Worm (Caenorhabditis elegans) whole organism, young adult: ENCODE results near the gene F31D4.2.
A peak's percentile ranks its signal among the peaks of the same experiment; 100 is the strongest.

Experiments used
- B0035.1 ChIP-seq: sonication (generic microtip); optimal IDR thresholded peaks from 2 replicates; lab custom pipeline; 2016; ENCODE audit warnings: missing genetic modification characterization, mild to moderate bottlenecking, missing compliant biosample characterization, missing genotype, missing genetic modification reagents
- C06A6.2 ChIP-seq: fragments of 200-800 bp; sonication (Bioruptor generic); conservative IDR thresholded peaks from 2 replicates; pipeline ENCODE4 v1.3.6; 2022; ENCODE audit warnings: missing genetic modification characterization, missing compliant biosample characterization
- F23B12.7 ChIP-seq: sonication (generic microtip); optimal IDR thresholded peaks from 2 replicates; lab custom pipeline; 2017; ENCODE audit warnings: missing genetic modification characterization, mild to moderate bottlenecking, missing compliant biosample characterization, antibody characterized with exemption, moderate library complexity; ENCODE audit not compliant: insufficient read depth
- F33H1.4 ChIP-seq: fragments of 200-800 bp; sonication (Bioruptor generic); IDR thresholded peaks from 2 replicates; pipeline ENCODE4 v1.3.6; 2022; ENCODE audit warnings: missing genetic modification reagents, missing genetic modification characterization, missing compliant biosample characterization
- K11D2.4 ChIP-seq: fragments of 200-800 bp; sonication (Bioruptor generic); IDR thresholded peaks from 2 replicates; pipeline ENCODE4 v1.3.6; 2022; ENCODE audit warnings: missing genetic modification reagents, missing genetic modification characterization, missing compliant biosample characterization
- ama-1 ChIP-seq, 3 experiments: fragments of 150-350 bp in 1 of 3; sonication (generic microtip) in 2 of 3; optimal IDR thresholded peaks; 2 replicates each; lab custom pipeline; 2014 to 2018; ENCODE audit warnings: missing biosample characterization in 2 of 3, missing genetic modification characterization in 2 of 3, missing genetic modification reagents in 2 of 3
- athp-1 ChIP-seq: sonication (generic microtip); optimal IDR thresholded peaks from 2 replicates; lab custom pipeline; 2017; ENCODE audit warnings: mild to moderate bottlenecking, missing genetic modification characterization, missing compliant biosample characterization
- attf-3 ChIP-seq: fragments of 200-800 bp; sonication (Bioruptor generic); conservative IDR thresholded peaks from 2 replicates; pipeline ENCODE4 v1.3.6; 2022; ENCODE audit warnings: missing genetic modification reagents, missing genetic modification characterization, missing compliant biosample characterization
- attf-5 ChIP-seq: fragments of 200-800 bp; sonication (Bioruptor generic); optimal IDR thresholded peaks from 2 replicates; lab custom pipeline; 2018; ENCODE audit warnings: mild to moderate bottlenecking, missing genetic modification characterization, missing compliant biosample characterization
- cebp-1 ChIP-seq, 2 experiments: fragments of 200-800 bp in 1 of 2; sonication (Bioruptor generic) in 1 of 2; sonication (generic microtip) in 1 of 2; IDR thresholded peaks in 1 of 2; optimal IDR thresholded peaks in 1 of 2; 2 replicates each; pipeline versions ENCODE4 v1.3.6 to Lab custom; 2017 to 2022; ENCODE audit warnings: missing compliant biosample characterization in 2 of 2, missing genetic modification characterization in 2 of 2, mild to moderate bottlenecking in 1 of 2, missing genetic modification reagents in 1 of 2, moderate library complexity in 1 of 2
- ceh-100 ChIP-seq: fragments of 200-800 bp; sonication (Bioruptor generic); IDR thresholded peaks from 2 replicates; pipeline ENCODE4 v1.3.6; 2022; ENCODE audit warnings: missing genetic modification reagents, missing genetic modification characterization, missing compliant biosample characterization
- ceh-27 ChIP-seq: fragments of 200-800 bp; sonication (Bioruptor generic); optimal IDR thresholded peaks from 2 replicates; lab custom pipeline; 2018; ENCODE audit warnings: mild to moderate bottlenecking, missing genetic modification characterization, moderate library complexity, missing compliant biosample characterization
- ceh-91 ChIP-seq: fragments of 200-800 bp; sonication (Bioruptor generic); IDR thresholded peaks from 2 replicates; pipeline ENCODE4 v1.3.6; 2022; ENCODE audit warnings: missing genetic modification reagents, missing genetic modification characterization, missing compliant biosample characterization
- dpl-1 ChIP-seq: fragments of 150-350 bp; optimal IDR thresholded peaks from 2 replicates; lab custom pipeline; 2014; ENCODE audit warnings: missing biosample characterization, missing genetic modification reagents, missing genetic modification characterization
- egrh-3 ChIP-seq: fragments of 200-800 bp; sonication (Bioruptor generic); IDR thresholded peaks from 2 replicates; pipeline ENCODE4 v1.3.6; 2022; ENCODE audit warnings: missing genetic modification reagents, missing genetic modification characterization, missing compliant biosample characterization
- ekl-4 ChIP-seq: fragments of 200-800 bp; sonication (Bioruptor generic); IDR thresholded peaks from 2 replicates; pipeline ENCODE4 v1.3.6; 2022; ENCODE audit warnings: missing genetic modification reagents, missing genetic modification characterization, missing compliant biosample characterization
- fkh-3 ChIP-seq: sonication (generic microtip); optimal IDR thresholded peaks from 2 replicates; lab custom pipeline; 2016; ENCODE audit warnings: mild to moderate bottlenecking, missing genetic modification characterization, missing compliant biosample characterization
- hrde-1 ChIP-seq: sonication (generic microtip); optimal IDR thresholded peaks from 2 replicates; lab custom pipeline; 2016; ENCODE audit warnings: missing genetic modification characterization, mild to moderate bottlenecking, missing compliant biosample characterization, moderate library complexity, missing genotype, missing genetic modification reagents, borderline replicate concordance
- hsf-1 ChIP-seq: fragments of 200-800 bp; sonication (Bioruptor generic); IDR thresholded peaks from 2 replicates; pipeline ENCODE4 v1.3.6; 2022; ENCODE audit warnings: missing genetic modification reagents, missing genetic modification characterization, missing compliant biosample characterization
- lin-35 ChIP-seq, 3 experiments: fragments of 150-350 bp in 2 of 3; sonication (generic microtip) in 1 of 3; optimal IDR thresholded peaks; 2 replicates each; lab custom pipeline; 2014 to 2018; ENCODE audit warnings: missing biosample characterization in 3 of 3, missing genetic modification characterization in 3 of 3, missing genetic modification reagents in 3 of 3
- lin-40 ChIP-seq: sonication (generic microtip); optimal IDR thresholded peaks from 2 replicates; lab custom pipeline; 2016; ENCODE audit warnings: missing genetic modification characterization, mild to moderate bottlenecking, missing compliant biosample characterization, missing genotype, missing genetic modification reagents
- lin-54 ChIP-seq: fragments of 200-800 bp; sonication (Bioruptor generic); optimal IDR thresholded peaks from 2 replicates; lab custom pipeline; 2018; ENCODE audit warnings: mild to moderate bottlenecking, missing genetic modification characterization, missing compliant biosample characterization
- lir-1 ChIP-seq: fragments of 200-800 bp; sonication (Bioruptor generic); conservative IDR thresholded peaks from 2 replicates; pipeline ENCODE4 v1.3.6; 2022; ENCODE audit warnings: missing genetic modification reagents, missing genetic modification characterization, missing compliant biosample characterization
- lsl-1 ChIP-seq: fragments of 200-800 bp; sonication (Bioruptor generic); optimal IDR thresholded peaks from 2 replicates; lab custom pipeline; 2018; ENCODE audit warnings: mild to moderate bottlenecking, missing genetic modification characterization, moderate library complexity, missing compliant biosample characterization
- madf-10 ChIP-seq: sonication (generic microtip); optimal IDR thresholded peaks from 2 replicates; lab custom pipeline; 2016; ENCODE audit warnings: mild to moderate bottlenecking, missing genetic modification characterization, missing compliant biosample characterization
- madf-3 ChIP-seq: fragments of 200-800 bp; sonication (Bioruptor generic); IDR thresholded peaks from 2 replicates; pipeline ENCODE4 v1.3.6; 2022; ENCODE audit warnings: missing genetic modification reagents, missing genetic modification characterization, missing compliant biosample characterization
- madf-6 ChIP-seq: fragments of 200-800 bp; sonication (Bioruptor generic); IDR thresholded peaks from 2 replicates; pipeline ENCODE4 v1.3.6; 2022; ENCODE audit warnings: missing genetic modification reagents, missing genetic modification characterization, missing compliant biosample characterization
- madf-8 ChIP-seq: fragments of 200-800 bp; sonication (Bioruptor generic); conservative IDR thresholded peaks from 2 replicates; pipeline ENCODE4 v1.3.6; 2022; ENCODE audit warnings: missing genetic modification reagents, missing genetic modification characterization, missing compliant biosample characterization
- mcd-1 ChIP-seq: fragments of 200-800 bp; sonication (Bioruptor generic); IDR thresholded peaks from 2 replicates; pipeline ENCODE4 v1.3.6; 2022; ENCODE audit warnings: missing genetic modification reagents, missing genetic modification characterization, missing compliant biosample characterization
- nhr-179 ChIP-seq: sonication (generic microtip); optimal IDR thresholded peaks from 2 replicates; lab custom pipeline; 2016; ENCODE audit warnings: mild to moderate bottlenecking, missing genetic modification characterization, missing compliant biosample characterization
- nhr-27 ChIP-seq: fragments of 200-800 bp; sonication (Bioruptor generic); optimal IDR thresholded peaks from 2 replicates; lab custom pipeline; 2018; ENCODE audit warnings: mild to moderate bottlenecking, missing genetic modification characterization, moderate library complexity, missing compliant biosample characterization
- nhr-80 ChIP-seq: sonication (generic microtip); optimal IDR thresholded peaks from 2 replicates; lab custom pipeline; 2016; ENCODE audit warnings: missing genetic modification characterization, missing compliant biosample characterization
- pbrm-1 ChIP-seq: fragments of 200-800 bp; sonication (Bioruptor generic); IDR thresholded peaks from 2 replicates; pipeline ENCODE4 v1.3.6; 2022; ENCODE audit warnings: missing genetic modification reagents, missing genetic modification characterization, missing compliant biosample characterization
- rcor-1 ChIP-seq: fragments of 200-800 bp; sonication (Bioruptor generic); IDR thresholded peaks from 2 replicates; pipeline ENCODE4 v1.3.6; 2022; ENCODE audit warnings: missing genetic modification reagents, missing genetic modification characterization, missing compliant biosample characterization
- rpc-1 ChIP-seq, 2 experiments: fragments of 150-350 bp in 1 of 2; sonication (generic microtip) in 1 of 2; optimal IDR thresholded peaks; 2 replicates each; lab custom pipeline; 2014 to 2018; ENCODE audit warnings: missing biosample characterization in 1 of 2, missing genetic modification characterization in 1 of 2, missing genetic modification reagents in 1 of 2, missing genotype in 1 of 2
- snpc-1.1 ChIP-seq: sonication (generic microtip); optimal IDR thresholded peaks from 2 replicates; lab custom pipeline; 2017; ENCODE audit warnings: missing genetic modification characterization, mild to moderate bottlenecking, missing compliant biosample characterization, antibody characterized with exemption, moderate library complexity, missing genotype, missing genetic modification reagents; ENCODE audit not compliant: insufficient read depth
- snpc-3.4 ChIP-seq: sonication (generic microtip); optimal IDR thresholded peaks from 2 replicates; lab custom pipeline; 2017; ENCODE audit warnings: missing genetic modification characterization, mild to moderate bottlenecking, missing compliant biosample characterization, antibody characterized with exemption, moderate library complexity, missing genotype, missing genetic modification reagents
- snpc-4 ChIP-seq, 5 experiments: fragments of 150-350 bp in 1 of 5; sonication (generic microtip) in 4 of 5; optimal IDR thresholded peaks; 2 replicates each; lab custom pipeline; 2014 to 2018; ENCODE audit warnings: missing genetic modification characterization in 5 of 5, missing biosample characterization in 3 of 5, antibody characterized with exemption in 2 of 5, mild to moderate bottlenecking in 2 of 5, missing compliant biosample characterization in 2 of 5, missing genotype in 2 of 5, moderate library complexity in 2 of 5, missing genetic modification reagents in 1 of 5
- tbp1 ChIP-seq: fragments of 200-800 bp; sonication (Bioruptor generic); optimal IDR thresholded peaks from 2 replicates; lab custom pipeline; 2018; ENCODE audit warnings: mild to moderate bottlenecking, missing genetic modification characterization, missing compliant biosample characterization
- tbx-9 ChIP-seq: sonication (generic microtip); optimal IDR thresholded peaks from 2 replicates; lab custom pipeline; 2016; ENCODE audit warnings: borderline replicate concordance, missing genetic modification characterization, inconsistent platforms, missing compliant biosample characterization
- tlf-1 ChIP-seq: fragments of 200-800 bp; sonication (Bioruptor generic); optimal IDR thresholded peaks from 2 replicates; lab custom pipeline; 2018; ENCODE audit warnings: mild to moderate bottlenecking, missing genetic modification characterization, missing compliant biosample characterization
- ztf-25 ChIP-seq: fragments of 200-800 bp; sonication (Bioruptor generic); IDR thresholded peaks from 2 replicates; pipeline ENCODE4 v1.3.6; 2022; ENCODE audit warnings: missing genetic modification reagents, missing genetic modification characterization, missing compliant biosample characterization
- ztf-26 ChIP-seq: sonication (generic microtip); optimal IDR thresholded peaks from 2 replicates; lab custom pipeline; 2017; ENCODE audit warnings: missing genetic modification characterization, missing compliant biosample characterization

The F31D4.2 gene

DNA sequence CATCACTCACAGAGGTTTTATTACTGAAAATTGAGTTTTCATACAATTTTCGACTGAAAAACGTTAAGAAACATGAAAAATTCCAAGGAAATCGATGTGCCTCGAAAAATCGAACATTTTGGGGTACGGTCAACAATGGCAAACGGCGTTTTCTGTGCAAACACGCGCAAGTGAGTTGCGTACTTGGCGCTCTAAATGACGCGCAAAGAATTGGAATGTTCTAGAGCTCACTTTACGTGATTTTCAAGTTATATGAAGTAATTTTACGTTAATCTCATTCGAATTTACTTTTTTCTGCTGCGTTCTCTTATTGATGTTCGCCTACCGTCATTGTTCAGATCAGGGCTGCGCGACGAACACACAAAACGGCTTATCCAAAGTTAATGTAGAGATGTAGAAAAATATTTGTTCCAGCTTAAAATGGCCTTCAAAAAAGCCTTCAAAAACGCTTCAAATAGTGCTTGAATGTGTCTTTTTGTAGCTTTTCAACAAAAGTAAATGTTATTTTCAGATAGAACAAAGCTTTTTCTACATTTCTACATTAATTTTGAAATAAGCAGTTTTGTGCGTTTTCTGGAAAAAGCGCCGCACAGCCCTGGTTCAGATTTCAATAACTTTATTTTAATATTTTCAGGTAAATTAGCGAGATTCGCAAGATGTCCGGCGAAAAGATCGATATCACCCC, at the start of gene F31D4.2, which contains the start of gene fkb-6:
Gene F31D4.2 (minus strand): TSS at position 23 of the 685 bp plus-strand sequence.
Gene fkb-6 (plus strand): TSS at position 635 of the 685 bp plus-strand sequence.
- TF ChIP-seq rpc-1 (optimal IDR thresholded peaks at IDR 0.05; lab: Kevin White, UChicago), result peak; percentile 30
- no peak for TF ChIP-seq rpc-1 (tag; optimal IDR thresholded peaks at IDR 0.05; lab: Kevin White, UChicago)
- TF ChIP-seq snpc-1.1 (tag; lab: Kevin White, UChicago), result peak; percentile 18
- 0 out of 2 replicates have a peak, but pooled peaks have one; percentile 44 for TF ChIP-seq attf-3 (GFP tag; lab: Robert Waterston, UW)
- TF ChIP-seq rcor-1, result peak; percentile 79
- TF ChIP-seq snpc-4 (GFP tag; optimal IDR thresholded peaks at IDR 0.05; lab: Kevin White, UChicago), result no peak
- TF ChIP-seq snpc-4 (tag; optimal IDR thresholded peaks at IDR 0.05; lab: Kevin White, UChicago), result peak in 3 of 4 experiments; percentile 6 to 60 (median 23)
- TF ChIP-seq lin-40 (tag; lab: Kevin White, UChicago), result peak; percentile 57
- TF ChIP-seq snpc-3.4 (tag; lab: Kevin White, UChicago), result peak; percentile 49
- no peak for TF ChIP-seq fkh-3
- no peak for TF ChIP-seq dpl-1 (GFP tag; lab: Kevin White, UChicago)
- peak; percentile 61 for TF ChIP-seq lin-54 (GFP tag; lab: Kevin White, UChicago)
- TF ChIP-seq egrh-3 (GFP tag; lab: Robert Waterston, UW), result 0 out of 2 replicates have a peak, but pooled peaks have one; percentile 4
- TF ChIP-seq C06A6.2, result no peak
- TF ChIP-seq ekl-4 (GFP tag; lab: Robert Waterston, UW), result peak; percentile 53; the same call in 1 of the 2 replicates
- TF ChIP-seq tbx-9, result no peak
- 0 out of 2 replicates have a peak, but pooled peaks have one; percentile 6 for TF ChIP-seq lir-1 (GFP tag; lab: Robert Waterston, UW)
- TF ChIP-seq attf-5 (GFP tag; lab: Kevin White, UChicago), result peak; percentile 43
- no peak for TF ChIP-seq nhr-80
- peak; percentile 62 for TF ChIP-seq K11D2.4 (GFP tag; lab: Robert Waterston, UW)
- peak; percentile 14; the same call in 1 of the 2 replicates for TF ChIP-seq madf-8 (GFP tag; lab: Robert Waterston, UW)
- peak; percentile 17 for TF ChIP-seq F23B12.7
- peak; percentile 97 for TF ChIP-seq hsf-1 (GFP tag; lab: Robert Waterston, UW)
- TF ChIP-seq nhr-179 (tag; lab: Kevin White, UChicago), result no peak
- no peak for TF ChIP-seq ztf-25 (GFP tag; lab: Robert Waterston, UW)
- TF ChIP-seq ceh-100 (GFP tag; lab: Robert Waterston, UW), result peak; percentile 50; the same call in 1 of the 2 replicates
- no peak for TF ChIP-seq B0035.1 (tag; lab: Kevin White, UChicago)
- peak in 1 of 3 experiments; percentile 64 for TF ChIP-seq lin-35 (GFP tag; optimal IDR thresholded peaks at IDR 0.05; lab: Kevin White, UChicago)
- TF ChIP-seq cebp-1 (GFP tag; IDR thresholded peaks at IDR 0.05; lab: Robert Waterston, UW), result no peak
- peak; percentile 59 for TF ChIP-seq cebp-1 (tag; optimal IDR thresholded peaks at IDR 0.05; lab: Kevin White, UChicago)
- TF ChIP-seq tbp1 (GFP tag; lab: Kevin White, UChicago), result peak; percentile 58
- TF ChIP-seq madf-10 (tag; lab: Kevin White, UChicago), result peak; percentile 6
- 0 out of 2 replicates have a peak, but pooled peaks have one; percentile 25 for TF ChIP-seq madf-3 (GFP tag; lab: Robert Waterston, UW)
- TF ChIP-seq ceh-27 (GFP tag; lab: Kevin White, UChicago), result peak; percentile 63
- TF ChIP-seq pbrm-1, result peak; percentile 66; the same call in 1 of the 2 replicates
- TF ChIP-seq nhr-27, result no peak
- peak; percentile 72 for TF ChIP-seq madf-6 (GFP tag; lab: Robert Waterston, UW)
- TF ChIP-seq ama-1 (optimal IDR thresholded peaks at IDR 0.05; lab: Kevin White, UChicago), result no peak
- TF ChIP-seq ama-1 (GFP tag; optimal IDR thresholded peaks at IDR 0.05; lab: Kevin White, UChicago), result no peak
- TF ChIP-seq hrde-1 (tag; lab: Kevin White, UChicago), result no peak
- peak; percentile 26 for TF ChIP-seq athp-1 (tag; lab: Kevin White, UChicago)
- TF ChIP-seq lsl-1 (GFP tag; lab: Kevin White, UChicago), result peak; percentile 88
- TF ChIP-seq tlf-1 (GFP tag; lab: Kevin White, UChicago), result peak; percentile 20
- TF ChIP-seq ceh-91 (GFP tag; lab: Robert Waterston, UW), result peak; percentile 46; the same call in 1 of the 2 replicates
- TF ChIP-seq ztf-26 (tag; lab: Kevin White, UChicago), result no peak
- 0 out of 2 replicates have a peak, but pooled peaks have one; percentile 7 for TF ChIP-seq F33H1.4 (GFP tag; lab: Robert Waterston, UW)
- peak; percentile 70 for TF ChIP-seq mcd-1
